Worm (Caenorhabditis elegans): Measurements from ENCODE around the gene gna-1.

The gna-1 gene

DNA sequence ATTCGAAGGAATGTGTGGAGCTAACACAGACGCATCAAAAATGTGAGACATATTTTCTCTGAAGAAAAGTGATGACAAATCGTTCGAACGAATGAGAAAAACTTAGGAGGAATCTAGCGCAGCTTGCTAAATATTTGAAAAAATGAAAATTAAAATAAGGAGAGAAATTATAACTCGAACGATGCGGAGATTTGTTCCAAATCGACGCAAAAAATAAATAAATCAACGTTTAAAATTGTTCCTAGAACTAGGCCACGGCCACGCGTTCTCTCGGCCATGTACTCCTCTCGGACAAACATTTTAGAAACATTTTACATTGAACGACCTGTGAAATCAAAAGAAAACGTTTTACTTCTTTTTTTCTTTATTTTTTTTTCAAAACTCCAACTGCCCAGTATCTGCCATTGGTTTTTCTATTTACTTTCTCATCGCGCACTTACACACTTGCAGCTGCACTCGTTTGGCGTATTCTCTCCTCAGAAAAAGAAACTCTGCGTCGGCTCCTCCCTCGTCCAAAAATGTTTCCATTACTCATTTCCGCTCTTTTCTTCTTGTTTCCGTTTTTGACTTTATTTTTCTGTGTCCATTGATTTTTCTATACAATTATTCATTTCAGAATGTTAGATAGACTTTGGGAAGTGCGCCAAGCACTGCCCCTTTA, at the start of gene gna-1, which contains the start of gene B0024.13:
Gene gna-1 (minus strand): TSS at position 51 of the 661 bp plus-strand sequence.
Gene B0024.13 (plus strand): TSS at position 611 of the 661 bp plus-strand sequence.
- TF ChIP-seq mls-2 (tag; optimal IDR thresholded peaks at IDR 0.05), result no peak
- TF ChIP-seq zip-8 (tag; optimal IDR thresholded peaks at IDR 0.05), result no peak
- no peak for TF ChIP-seq elt-3 (tag; optimal IDR thresholded peaks at IDR 0.05)
- no peak for TF ChIP-seq blmp-1 (tag; optimal IDR thresholded peaks at IDR 0.05)
- no peak for TF ChIP-seq mab-5 (tag; optimal IDR thresholded peaks at IDR 0.05)
- TF ChIP-seq unc-120 (tag; optimal IDR thresholded peaks at IDR 0.05; ENCODE audit: poor library complexity, severe bottlenecking), result no peak
- no peak for TF ChIP-seq drap-1 (GFP tag; optimal IDR thresholded peaks at IDR 0.05)

DNA sequence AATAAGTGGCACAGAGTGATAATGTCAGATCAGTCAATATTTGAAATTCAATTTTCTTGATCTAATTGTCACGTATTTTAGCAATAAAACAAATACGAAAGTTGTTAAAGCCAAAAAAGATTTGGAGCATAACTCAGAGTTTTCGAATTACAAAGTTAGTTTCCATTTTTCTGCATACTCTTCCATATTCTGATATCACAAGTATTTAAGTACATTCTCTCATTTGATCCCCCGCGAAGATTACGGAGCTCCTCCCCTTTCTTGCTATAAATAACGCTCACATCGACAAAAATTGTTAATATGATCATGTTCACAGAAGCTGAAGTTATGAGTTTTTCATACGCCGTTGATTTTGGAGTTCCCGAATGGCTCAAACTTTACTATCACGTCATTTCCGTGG, 48.3 kb upstream of the gna-1 start, which contains the start of gene sri-20:
Gene sri-20 (plus strand): TSS at position 301 of the 400 bp plus-strand sequence.
- no peak for TF ChIP-seq elt-3 (tag; optimal IDR thresholded peaks at IDR 0.05)
- no peak for TF ChIP-seq sem-2 (GFP tag; optimal IDR thresholded peaks at IDR 0.05)
- TF ChIP-seq nhr-237 (tag; optimal IDR thresholded peaks at IDR 0.05), result no peak
- no peak for TF ChIP-seq mab-5 (tag; optimal IDR thresholded peaks at IDR 0.05)
- no peak for TF ChIP-seq lin-32 (GFP tag; optimal IDR thresholded peaks at IDR 0.05)

DNA sequence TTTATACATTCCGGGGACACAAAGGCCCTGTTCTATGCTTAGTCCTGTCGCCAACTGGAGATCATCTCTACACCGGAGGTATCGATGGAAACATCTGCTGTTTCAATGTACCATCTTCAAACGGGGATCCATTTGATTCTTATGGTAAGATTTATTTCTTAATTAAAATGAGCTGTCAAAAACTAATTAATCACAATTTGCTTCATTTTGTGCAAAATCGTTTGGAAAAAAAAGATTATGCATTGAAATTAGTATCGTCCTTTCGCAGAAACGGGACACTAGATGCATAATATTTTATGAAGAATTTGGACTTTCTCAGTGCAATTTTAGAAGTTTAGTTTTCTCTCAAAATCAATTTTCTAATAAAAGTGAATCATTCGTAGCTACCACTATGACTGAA, 43.9 kb upstream of the gna-1 start:
- TF ChIP-seq ham-2 (GFP tag; optimal IDR thresholded peaks at IDR 0.05) (no peak), lin-32 (GFP tag; optimal IDR thresholded peaks at IDR 0.05) (no peak), nhr-28 (tag; optimal IDR thresholded peaks at IDR 0.05) (no peak), flh-1 (GFP tag; optimal IDR thresholded peaks at IDR 0.05) (no peak), hlh-1 (tag; optimal IDR thresholded peaks at IDR 0.05) (no peak), ceh-83 (GFP tag; optimal IDR thresholded peaks at IDR 0.05) (no peak), ceh-39 (tag; optimal IDR thresholded peaks at IDR 0.05) (no peak), unc-120 (tag; optimal IDR thresholded peaks at IDR 0.05; ENCODE audit: poor library complexity, severe bottlenecking) (no peak)

DNA sequence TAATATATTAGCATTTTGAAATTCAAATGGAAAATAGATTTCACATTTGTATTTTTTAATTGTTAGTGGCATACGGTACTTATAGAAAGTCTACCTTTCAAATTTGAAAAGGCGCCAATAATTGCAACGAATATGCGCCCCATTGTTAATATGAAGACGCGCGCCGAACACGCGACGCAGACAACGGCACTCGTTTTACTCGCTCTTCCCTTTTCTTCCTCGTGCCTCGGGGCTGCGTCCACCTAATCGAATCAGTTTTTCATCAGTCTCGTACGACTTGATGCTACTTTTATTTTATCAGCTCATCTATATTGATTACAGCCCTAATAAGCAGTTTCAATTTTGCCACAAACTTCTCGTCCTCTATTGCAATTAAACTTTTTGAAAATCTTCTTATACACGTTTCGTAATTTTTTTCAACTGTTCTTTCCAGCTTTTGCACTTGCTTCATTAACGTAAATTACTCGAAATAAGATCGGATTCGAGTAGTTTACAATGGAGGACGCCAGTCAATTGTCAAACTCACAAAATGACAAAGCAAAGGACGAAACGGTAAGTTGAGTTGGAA, 42.0 kb upstream of the gna-1 start, which contains the start of gene cash-1:
Gene cash-1 (plus strand): TSS at position 432 of the 568 bp plus-strand sequence.
- peak; percentile 10 for TF ChIP-seq hlh-1 (tag; optimal IDR thresholded peaks at IDR 0.05)
- no peak for TF ChIP-seq snpc-4 (tag; optimal IDR thresholded peaks at IDR 0.05)
- TF ChIP-seq mep-1 (tag; optimal IDR thresholded peaks at IDR 0.05), result peak; percentile 54
- no peak for TF ChIP-seq nhr-2 (tag; optimal IDR thresholded peaks at IDR 0.05)
- no peak for TF ChIP-seq nhr-12 (tag; optimal IDR thresholded peaks at IDR 0.05)
- no peak for TF ChIP-seq mls-2 (tag; optimal IDR thresholded peaks at IDR 0.05)
- peak; percentile 32 for TF ChIP-seq nhr-237 (tag; optimal IDR thresholded peaks at IDR 0.05)
- TF ChIP-seq lin-13 (tag; optimal IDR thresholded peaks at IDR 0.05), result peak; percentile 23
- TF ChIP-seq pha-4 (tag; optimal IDR thresholded peaks at IDR 0.05), result peak; percentile 18
- peak; percentile 68 for TF ChIP-seq lsy-2 (tag; optimal IDR thresholded peaks at IDR 0.05)
- peak; percentile 18 for TF ChIP-seq ceh-39 (tag; optimal IDR thresholded peaks at IDR 0.05)
- no peak for TF ChIP-seq drap-1 (GFP tag; optimal IDR thresholded peaks at IDR 0.05)
- TF ChIP-seq ces-1 (GFP tag; optimal IDR thresholded peaks at IDR 0.05), result peak; percentile 89

DNA sequence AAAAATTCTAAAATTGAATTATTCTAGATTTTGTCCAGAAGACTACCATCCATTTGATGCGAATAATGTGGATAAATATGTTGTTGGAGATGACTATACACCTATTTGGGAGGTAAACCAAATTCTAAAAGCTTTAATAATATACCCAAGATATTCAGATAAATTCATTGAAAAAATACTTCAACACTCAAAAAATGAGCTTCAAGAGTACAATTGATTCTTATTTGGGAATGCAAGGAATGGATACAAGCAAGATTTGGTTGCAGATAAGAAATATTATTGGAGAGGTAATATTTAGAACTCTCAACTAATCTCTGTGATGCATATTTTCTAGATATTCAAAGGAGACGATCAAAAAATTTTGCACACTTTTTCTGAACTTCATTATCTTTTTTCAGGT, 40.2 kb upstream of the gna-1 start:
- no peak for TF ChIP-seq nhr-12 (tag; optimal IDR thresholded peaks at IDR 0.05)
- TF ChIP-seq ceh-83 (GFP tag; optimal IDR thresholded peaks at IDR 0.05), result no peak
- TF ChIP-seq snpc-4 (tag; optimal IDR thresholded peaks at IDR 0.05), result no peak
- TF ChIP-seq cnd-1 (tag; optimal IDR thresholded peaks at IDR 0.05), result no peak
- no peak for TF ChIP-seq ceh-43 (GFP tag; optimal IDR thresholded peaks at IDR 0.05)
- no peak for TF ChIP-seq mep-1 (tag; optimal IDR thresholded peaks at IDR 0.05)
- TF ChIP-seq unc-120 (tag; optimal IDR thresholded peaks at IDR 0.05; ENCODE audit: poor library complexity, severe bottlenecking), result no peak
- no peak for TF ChIP-seq drap-1 (GFP tag; optimal IDR thresholded peaks at IDR 0.05)
- no peak for TF ChIP-seq hlh-1 (tag; optimal IDR thresholded peaks at IDR 0.05)
- no peak for TF ChIP-seq mls-2 (tag; optimal IDR thresholded peaks at IDR 0.05)
- TF ChIP-seq nhr-237 (tag; optimal IDR thresholded peaks at IDR 0.05), result no peak
- no peak for TF ChIP-seq unc-39 (tag; optimal IDR thresholded peaks at IDR 0.05)
- no peak for TF ChIP-seq ceh-39 (tag; optimal IDR thresholded peaks at IDR 0.05)
- no peak for TF ChIP-seq sptf-1 (tag; optimal IDR thresholded peaks at IDR 0.05)
- no peak for TF ChIP-seq pha-4 (tag; optimal IDR thresholded peaks at IDR 0.05)

DNA sequence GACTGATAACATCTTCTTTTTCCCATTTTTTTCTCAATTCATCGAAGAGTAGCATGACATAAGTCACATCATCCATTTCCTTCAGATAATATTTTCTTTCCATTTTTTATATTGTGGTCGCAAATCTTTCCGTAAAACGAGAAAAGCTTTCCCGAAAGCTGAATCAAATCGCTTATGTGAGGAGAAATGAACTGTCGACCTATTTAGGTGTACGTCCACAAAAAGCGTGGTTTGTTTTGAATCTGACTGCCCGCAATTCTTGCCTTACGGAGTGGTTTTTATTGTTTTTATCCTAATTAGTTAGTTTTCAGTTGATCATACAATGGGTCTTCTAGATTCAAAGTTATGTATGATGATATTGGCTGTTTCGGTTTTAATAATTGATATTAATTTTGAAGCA, 38.3 kb upstream of the gna-1 start, which contains the start of gene ttll-15:
Gene ttll-15 (plus strand): TSS at position 301 of the 400 bp plus-strand sequence.
- TF ChIP-seq elt-3 (tag; optimal IDR thresholded peaks at IDR 0.05) (no peak), blmp-1 (tag; optimal IDR thresholded peaks at IDR 0.05) (no peak), nhr-12 (tag; optimal IDR thresholded peaks at IDR 0.05) (no peak), M03D4.4 (tag; optimal IDR thresholded peaks at IDR 0.05) (no peak), tbx-8 (GFP tag; optimal IDR thresholded peaks at IDR 0.05) (no peak), ceh-43 (GFP tag; optimal IDR thresholded peaks at IDR 0.05) (no peak), ceh-39 (tag; optimal IDR thresholded peaks at IDR 0.05) (no peak), lin-32 (GFP tag; optimal IDR thresholded peaks at IDR 0.05) (no peak), sptf-1 (tag; optimal IDR thresholded peaks at IDR 0.05) (no peak), unc-39 (tag; optimal IDR thresholded peaks at IDR 0.05) (no peak), mep-1 (tag; optimal IDR thresholded peaks at IDR 0.05) (no peak), lin-13 (tag; optimal IDR thresholded peaks at IDR 0.05) (no peak), mab-5 (tag; optimal IDR thresholded peaks at IDR 0.05) (no peak), mls-2 (tag; optimal IDR thresholded peaks at IDR 0.05) (no peak), flh-1 (GFP tag; optimal IDR thresholded peaks at IDR 0.05) (no peak), nhr-237 (tag; optimal IDR thresholded peaks at IDR 0.05) (no peak), snpc-4 (tag; optimal IDR thresholded peaks at IDR 0.05) (no peak), ces-1 (GFP tag; optimal IDR thresholded peaks at IDR 0.05) (no peak)
